Worm (Caenorhabditis elegans): Measurements from ENCODE around the gene C44C10.3.

C44C10.3 gene

DNA sequence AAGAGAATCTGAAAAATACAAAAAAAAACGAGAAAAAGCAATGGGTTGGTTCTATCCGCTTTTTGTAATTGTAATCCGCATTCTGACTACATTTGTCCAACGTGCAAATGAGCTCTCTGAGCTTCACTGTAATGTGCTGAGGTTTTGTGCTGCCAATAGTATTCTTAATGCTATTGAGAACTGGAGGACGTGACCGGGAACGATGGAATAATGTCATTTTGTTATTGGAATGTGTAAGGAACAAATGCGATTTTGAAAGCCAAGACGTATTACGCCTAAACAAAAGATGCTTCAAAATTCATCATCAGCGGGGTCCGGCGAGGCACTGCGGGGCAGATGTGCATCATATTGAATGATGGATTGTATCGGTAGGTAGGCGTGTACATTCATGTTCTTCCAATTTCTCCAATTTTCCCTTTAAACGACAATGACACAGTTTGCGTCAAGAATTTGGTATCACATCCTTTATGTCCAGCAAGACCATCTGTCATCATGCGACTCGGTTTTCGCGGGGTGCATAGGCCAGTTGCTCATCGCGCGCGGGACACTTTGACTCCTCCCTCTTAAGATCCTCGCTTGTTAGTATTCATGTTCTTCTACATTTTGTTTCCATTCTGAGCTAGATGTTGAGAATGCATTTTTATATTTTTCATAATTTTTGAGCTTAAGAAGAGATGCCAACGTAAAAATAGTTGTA, 29.1 kb upstream of the C44C10.3 start:
- no peak for TF ChIP-seq zag-1 (tag; optimal IDR thresholded peaks at IDR 0.05)
- no peak for TF ChIP-seq mab-9 (GFP tag; IDR thresholded peaks at IDR 0.05)
- peak; percentile 3 for TF ChIP-seq tbx-2 (tag; optimal IDR thresholded peaks at IDR 0.05)
- TF ChIP-seq nhr-90 (tag; optimal IDR thresholded peaks at IDR 0.05; ENCODE audit: poor library complexity), result no peak
- TF ChIP-seq ztf-11 (tag; optimal IDR thresholded peaks at IDR 0.05), result peak in 1 of 2 experiments; percentile 37
- no peak for TF ChIP-seq ceh-88 (GFP tag; IDR thresholded peaks at IDR 0.05)
- TF ChIP-seq lir-3 (tag; optimal IDR thresholded peaks at IDR 0.05; ENCODE audit: poor library complexity), result no peak
- TF ChIP-seq ces-1 (GFP tag; optimal IDR thresholded peaks at IDR 0.05), result no peak
- TF ChIP-seq aha-1 (tag; optimal IDR thresholded peaks at IDR 0.05), result no peak
- no peak for TF ChIP-seq sptf-1 (tag; optimal IDR thresholded peaks at IDR 0.05)
- TF ChIP-seq elt-2 (tag; optimal IDR thresholded peaks at IDR 0.05), result no peak
- no peak for TF ChIP-seq dsc-1 (tag; optimal IDR thresholded peaks at IDR 0.05)
- no peak for TF ChIP-seq elt-3 (tag; optimal IDR thresholded peaks at IDR 0.05)
- TF ChIP-seq C16A3.4 (tag; optimal IDR thresholded peaks at IDR 0.05), result no peak
- no peak for TF ChIP-seq nhr-237 (tag; optimal IDR thresholded peaks at IDR 0.05)

DNA sequence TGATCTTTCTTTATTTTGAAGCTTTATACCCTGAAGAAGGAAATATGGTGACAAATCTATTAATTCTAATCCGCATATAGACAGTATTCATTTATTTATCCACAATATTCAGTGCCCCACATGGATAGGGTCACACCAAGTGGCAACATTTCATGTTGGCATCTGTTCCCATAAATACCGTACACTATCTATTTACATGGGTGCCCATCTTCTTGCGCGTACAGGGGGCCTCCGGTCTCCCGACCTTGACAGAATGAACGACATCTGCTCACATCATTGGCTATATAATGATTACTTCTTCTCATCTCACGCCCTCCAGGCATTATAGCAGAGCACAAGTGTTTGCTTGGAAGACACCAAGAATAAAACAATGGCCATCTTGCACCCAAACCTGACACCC, 26.8 kb upstream of the C44C10.3 start:
- TF ChIP-seq ztf-11 (tag; optimal IDR thresholded peaks at IDR 0.05), result peak in 1 of 2 experiments; percentile 65
- peak; percentile 6 for TF ChIP-seq tbx-2 (tag; optimal IDR thresholded peaks at IDR 0.05)
- TF ChIP-seq nhr-76 (tag; optimal IDR thresholded peaks at IDR 0.05), result no peak
- TF ChIP-seq sup-37 (GFP tag; optimal IDR thresholded peaks at IDR 0.05), result no peak

DNA sequence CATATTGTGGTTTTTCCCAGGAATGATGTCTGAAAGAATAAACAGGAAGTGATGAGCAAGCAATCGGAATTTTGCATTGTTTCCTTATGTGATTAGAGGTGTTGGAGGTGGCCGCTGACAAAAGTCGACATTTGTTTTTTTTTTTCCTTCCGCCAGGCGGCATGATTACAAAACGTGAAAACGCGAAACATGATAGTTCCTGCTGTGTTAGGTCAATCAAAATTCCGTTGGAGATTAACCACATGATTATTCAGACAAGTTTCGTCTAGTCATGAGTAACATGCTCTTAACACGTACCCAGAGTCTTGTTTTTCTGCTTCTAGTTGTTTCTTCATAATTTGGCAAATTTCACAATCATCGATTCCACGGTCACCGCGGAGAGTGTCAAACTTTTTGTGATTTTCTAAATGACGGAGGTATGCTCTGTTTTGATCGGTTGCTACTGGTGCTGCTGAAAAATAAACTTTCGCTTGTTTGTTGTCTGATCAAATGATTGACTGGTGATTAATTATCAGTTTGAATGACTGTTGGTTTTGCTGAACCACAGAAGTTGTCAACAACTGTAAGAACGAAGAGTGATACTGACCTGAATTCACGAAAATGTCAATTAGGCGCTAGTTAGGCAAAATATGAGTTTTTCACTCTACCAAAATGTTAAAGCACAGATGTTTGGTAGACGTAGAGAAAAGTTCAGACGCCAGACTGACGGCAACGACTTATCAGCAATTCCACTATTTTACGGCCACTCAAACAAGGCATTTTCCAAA, 22.9 kb upstream of the C44C10.3 start:
- TF ChIP-seq ceh-82 (tag; optimal IDR thresholded peaks at IDR 0.05) (no peak), egl-13 (tag; optimal IDR thresholded peaks at IDR 0.05) (no peak), unc-62 (GFP tag; optimal IDR thresholded peaks at IDR 0.05) (no peak), mdl-1 (tag; optimal IDR thresholded peaks at IDR 0.05) (no peak), alr-1 (tag; optimal IDR thresholded peaks at IDR 0.05; ENCODE audit: borderline replicate concordance) (no peak), dpl-1 (GFP tag; optimal IDR thresholded peaks at IDR 0.05) (no peak), zip-4 (GFP tag; optimal IDR thresholded peaks at IDR 0.05) (no peak)

DNA sequence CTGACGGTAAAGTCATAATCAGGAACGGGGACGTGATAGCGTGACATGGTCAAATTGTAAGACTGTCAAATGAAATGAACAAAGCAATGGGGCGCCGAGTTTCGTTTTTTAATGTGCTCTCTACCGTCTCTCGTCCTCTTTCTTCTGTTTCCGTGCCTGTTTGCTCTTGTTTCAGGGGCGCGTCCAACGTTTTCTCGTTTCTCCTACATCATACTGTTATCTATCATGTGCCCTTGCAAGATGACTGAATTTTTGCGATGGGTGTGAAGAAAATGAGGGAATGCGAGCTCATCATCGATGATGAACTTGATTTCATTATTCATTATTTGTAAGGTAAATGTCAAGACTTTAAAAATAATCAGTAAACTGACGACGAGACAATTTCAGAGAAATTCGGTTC, 21.5 kb upstream of the C44C10.3 start, which contains the start of gene T04F8.7:
Gene T04F8.7, minus strand, starts transcription at position 130 of the 400 bp plus-strand sequence.
- TF ChIP-seq fkh-4 (tag; optimal IDR thresholded peaks at IDR 0.05; ENCODE audit: borderline replicate concordance), result no peak
- TF ChIP-seq elt-2 (tag; optimal IDR thresholded peaks at IDR 0.05), result peak; percentile 71
- peak in 1 of 2 experiments; percentile 30 for TF ChIP-seq lin-35 (GFP tag; optimal IDR thresholded peaks at IDR 0.05)

DNA sequence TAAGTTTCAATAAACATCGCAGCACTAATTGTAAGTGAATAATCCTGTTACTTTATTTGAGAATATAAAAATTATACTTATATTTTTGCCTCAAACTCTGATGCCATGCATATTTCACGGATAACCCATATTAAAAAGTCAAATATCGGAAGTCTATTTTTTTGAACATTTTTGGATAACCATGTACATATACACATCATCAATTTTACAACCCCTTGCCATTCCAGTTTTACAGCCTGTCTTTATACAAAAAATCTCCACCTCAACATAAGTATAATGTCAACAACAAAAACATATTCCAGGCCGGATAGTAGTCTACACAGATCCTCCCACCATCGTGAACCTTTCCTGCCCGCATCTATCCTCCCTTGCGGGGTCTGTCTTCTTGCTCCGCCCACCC, 18.1 kb upstream of the C44C10.3 start, which contains the start of gene hnd-1:
Gene hnd-1, plus strand, starts transcription at position 301 of the 400 bp plus-strand sequence.
- TF ChIP-seq hlh-17 (GFP tag; optimal IDR thresholded peaks at IDR 0.05; ENCODE audit: borderline replicate concordance) (no peak), efl-1 (optimal IDR thresholded peaks at IDR 0.05) (no peak), efl-1 (GFP tag; optimal IDR thresholded peaks at IDR 0.05 in 1 of 2) (peak in 1 of 2 experiments; percentile 27), mef-2 (tag; optimal IDR thresholded peaks at IDR 0.05) (no peak)

Data from whole organism, L1 larva.